Worm (Caenorhabditis elegans) whole organism, L2 larva: Measurements from ENCODE around the gene cyp-14A5.
A peak's percentile ranks its signal among the peaks of the same experiment; 100 is the strongest.

Experiments used
- F13H6.1 ChIP-seq: sonication (generic microtip); optimal IDR thresholded peaks from 2 replicates; lab custom pipeline; 2016; ENCODE audit warnings: missing genetic modification characterization, missing compliant biosample characterization
- Y55F3AM.14 ChIP-seq: fragments of 200-800 bp; sonication (Bioruptor generic); optimal IDR thresholded peaks from 2 replicates; lab custom pipeline; 2018; ENCODE audit warnings: mild to moderate bottlenecking, missing genetic modification characterization, missing compliant biosample characterization
- ZK546.5 ChIP-seq: sonication (generic microtip); optimal IDR thresholded peaks from 2 replicates; lab custom pipeline; 2017; ENCODE audit warnings: missing biosample characterization, missing genetic modification characterization
- alr-1 ChIP-seq: fragments of 150-350 bp; optimal IDR thresholded peaks from 2 replicates; lab custom pipeline; 2014; ENCODE audit warnings: missing biosample characterization, missing genetic modification characterization
- aly-2 ChIP-seq: fragments of 150-350 bp; optimal IDR thresholded peaks from 2 replicates; lab custom pipeline; 2014; ENCODE audit warnings: missing biosample characterization, missing genetic modification characterization
- blmp-1 ChIP-seq: sonication (generic microtip); optimal IDR thresholded peaks from 2 replicates; lab custom pipeline; 2017; ENCODE audit warnings: missing genetic modification characterization, mild to moderate bottlenecking, missing compliant biosample characterization, antibody characterized with exemption, moderate library complexity; ENCODE audit not compliant: insufficient read depth
- ceh-16 ChIP-seq: fragments of 150-350 bp; optimal IDR thresholded peaks from 2 replicates; lab custom pipeline; 2014; ENCODE audit warnings: missing biosample characterization, missing genetic modification characterization
- egl-27 ChIP-seq: sonication (generic microtip); optimal IDR thresholded peaks from 3 replicates; lab custom pipeline; 2017; ENCODE audit warnings: missing biosample characterization, missing genetic modification reagents, missing genetic modification characterization
- fos-1 ChIP-seq: fragments of 150-350 bp; optimal IDR thresholded peaks from 2 replicates; lab custom pipeline; 2014; ENCODE audit warnings: missing biosample characterization, missing genetic modification characterization
- lin-11 ChIP-seq: fragments of 150-350 bp; sonication (generic microtip); optimal IDR thresholded peaks from 2 replicates; lab custom pipeline; 2014; ENCODE audit warnings: missing biosample characterization, missing genetic modification characterization, inconsistent platforms, mixed read lengths
- lin-13 ChIP-seq: fragments of 150-350 bp; optimal IDR thresholded peaks from 2 replicates; lab custom pipeline; 2014; ENCODE audit warnings: missing biosample characterization, missing genetic modification reagents, missing genetic modification characterization
- lin-39 ChIP-seq: fragments of 150-350 bp; optimal IDR thresholded peaks from 2 replicates; lab custom pipeline; 2014; ENCODE audit warnings: missing biosample characterization, missing genetic modification reagents, missing genetic modification characterization
- lsy-2 ChIP-seq, 2 experiments: fragments of 150-350 bp in 1 of 2; sonication (generic microtip) in 1 of 2; optimal IDR thresholded peaks; 2 replicates each; lab custom pipeline; 2014 to 2017; ENCODE audit warnings: missing biosample characterization in 2 of 2, missing genetic modification characterization in 2 of 2
- mab-5 ChIP-seq: fragments of 150-350 bp; optimal IDR thresholded peaks from 2 replicates; lab custom pipeline; 2014; ENCODE audit warnings: missing biosample characterization, missing genetic modification characterization
- mdl-1 ChIP-seq, 2 experiments: fragments of 150-350 bp in 1 of 2; sonication (generic microtip) in 1 of 2; optimal IDR thresholded peaks; 2 replicates each; lab custom pipeline; 2017; ENCODE audit warnings: missing biosample characterization in 2 of 2, missing genetic modification characterization in 2 of 2
- nhr-12 ChIP-seq: fragments of 150-350 bp; optimal IDR thresholded peaks from 2 replicates; lab custom pipeline; 2014; ENCODE audit warnings: missing biosample characterization, missing genetic modification characterization
- nhr-129 ChIP-seq: fragments of 150-350 bp; optimal IDR thresholded peaks from 2 replicates; lab custom pipeline; 2014; ENCODE audit warnings: missing biosample characterization, missing genetic modification characterization
- nhr-21 ChIP-seq: fragments of 150-350 bp; optimal IDR thresholded peaks from 2 replicates; lab custom pipeline; 2014; ENCODE audit warnings: missing biosample characterization, missing genetic modification characterization
- nhr-237 ChIP-seq: fragments of 150-350 bp; optimal IDR thresholded peaks from 2 replicates; lab custom pipeline; 2014; ENCODE audit warnings: missing biosample characterization, missing genetic modification characterization
- nhr-25 ChIP-seq: fragments of 150-350 bp; sonication (generic microtip); optimal IDR thresholded peaks from 3 replicates; lab custom pipeline; 2014; ENCODE audit warnings: missing biosample characterization, missing genetic modification characterization
- nhr-6 ChIP-seq: fragments of 150-350 bp; optimal IDR thresholded peaks from 2 replicates; lab custom pipeline; 2014; ENCODE audit warnings: missing biosample characterization, missing genetic modification characterization
- nhr-77 ChIP-seq: fragments of 150-350 bp; optimal IDR thresholded peaks from 2 replicates; lab custom pipeline; 2014; ENCODE audit warnings: missing biosample characterization, missing genetic modification characterization
- sma-3 ChIP-seq: sonication (generic microtip); optimal IDR thresholded peaks from 2 replicates; lab custom pipeline; 2016; ENCODE audit warnings: missing genetic modification reagents, missing genetic modification characterization, missing compliant biosample characterization
- sma-9 ChIP-seq, 2 experiments: fragments of 150-350 bp in 1 of 2; sonication (generic microtip) in 1 of 2; optimal IDR thresholded peaks; 2 replicates each; lab custom pipeline; 2014 to 2016; ENCODE audit warnings: missing genetic modification characterization in 2 of 2, mild to moderate bottlenecking in 1 of 2, missing biosample characterization in 1 of 2, missing compliant biosample characterization in 1 of 2, missing genetic modification reagents in 1 of 2, moderate library complexity in 1 of 2
- unc-39 ChIP-seq: fragments of 150-350 bp; optimal IDR thresholded peaks from 2 replicates; lab custom pipeline; 2014; ENCODE audit warnings: missing biosample characterization, missing genetic modification characterization
- unc-55 ChIP-seq: fragments of 150-350 bp; sonication (generic microtip); optimal IDR thresholded peaks from 3 replicates; lab custom pipeline; 2014; ENCODE audit warnings: missing biosample characterization, missing genetic modification reagents, missing genetic modification characterization
- zag-1 ChIP-seq: fragments of 150-350 bp; optimal IDR thresholded peaks from 2 replicates; lab custom pipeline; 2014; ENCODE audit warnings: missing biosample characterization, missing genetic modification characterization
- ztf-11 ChIP-seq: sonication (generic microtip); optimal IDR thresholded peaks from 2 replicates; lab custom pipeline; 2017; ENCODE audit warnings: missing biosample characterization, missing genetic modification characterization

Gene cyp-14A5

DNA sequence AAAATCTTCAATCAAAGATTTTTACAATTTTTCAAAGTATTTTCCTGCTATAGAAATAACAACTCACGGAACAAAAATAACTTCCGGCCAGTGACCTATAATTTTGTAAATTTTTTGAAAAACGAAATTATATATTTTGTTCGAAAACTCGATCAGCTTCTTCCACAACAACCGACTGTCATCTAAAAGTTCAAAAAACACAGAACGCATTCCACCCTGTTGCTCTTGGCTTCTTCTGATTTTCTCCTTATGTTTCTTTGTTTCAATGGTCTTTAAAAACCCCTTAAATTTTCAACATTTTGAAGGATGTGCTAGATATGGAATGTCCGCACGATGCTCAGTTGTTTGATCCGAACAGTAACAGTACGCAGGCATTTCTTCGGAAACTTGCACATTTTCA is 18.0 kb downstream of the cyp-14A5 start, which contains the start of gene dmsr-7:
Gene dmsr-7, plus strand, starts transcription at position 301 of the 400 bp plus-strand sequence.
- no peak for TF ChIP-seq lin-39 (tag; lab: Kevin White, UChicago)
- no peak for TF ChIP-seq nhr-12 (tag; lab: Kevin White, UChicago)
- TF ChIP-seq mdl-1 (tag; optimal IDR thresholded peaks at IDR 0.05; lab: Kevin White, UChicago): no peak
- no peak for TF ChIP-seq alr-1 (tag; lab: Kevin White, UChicago)
- TF ChIP-seq sma-3 (GFP tag; lab: Kevin White, UChicago): no peak
- TF ChIP-seq nhr-77: no peak

DNA sequence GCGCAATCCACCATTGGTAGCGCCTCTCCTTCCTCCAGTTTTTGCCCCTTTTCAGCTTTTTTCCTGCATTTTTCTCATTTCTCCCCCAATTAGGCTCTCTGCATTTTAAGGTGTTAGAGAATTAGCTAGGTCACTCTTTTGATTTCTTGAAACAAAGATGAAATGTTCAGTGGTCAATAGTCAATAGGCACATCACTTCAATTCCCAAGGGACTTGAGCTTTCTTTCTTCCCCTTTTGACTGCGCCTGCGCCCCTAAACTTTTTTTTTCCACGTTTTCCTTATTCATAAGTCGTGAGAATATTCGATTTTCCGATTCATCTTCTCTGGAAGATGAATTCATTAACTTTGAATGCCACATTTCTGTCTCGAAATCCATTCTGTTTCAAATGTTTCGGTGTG is 19.1 kb downstream of the cyp-14A5 start:
- TF ChIP-seq Y55F3AM.14 (GFP tag; lab: Kevin White, UChicago) (peak; percentile 77), nhr-129 (no peak), mab-5 (tag; lab: Kevin White, UChicago) (no peak), unc-39 (tag; lab: Kevin White, UChicago) (no peak), ceh-16 (no peak), lsy-2 (tag; optimal IDR thresholded peaks at IDR 0.05; lab: Kevin White, UChicago) (no peak), lin-11 (no peak)

DNA sequence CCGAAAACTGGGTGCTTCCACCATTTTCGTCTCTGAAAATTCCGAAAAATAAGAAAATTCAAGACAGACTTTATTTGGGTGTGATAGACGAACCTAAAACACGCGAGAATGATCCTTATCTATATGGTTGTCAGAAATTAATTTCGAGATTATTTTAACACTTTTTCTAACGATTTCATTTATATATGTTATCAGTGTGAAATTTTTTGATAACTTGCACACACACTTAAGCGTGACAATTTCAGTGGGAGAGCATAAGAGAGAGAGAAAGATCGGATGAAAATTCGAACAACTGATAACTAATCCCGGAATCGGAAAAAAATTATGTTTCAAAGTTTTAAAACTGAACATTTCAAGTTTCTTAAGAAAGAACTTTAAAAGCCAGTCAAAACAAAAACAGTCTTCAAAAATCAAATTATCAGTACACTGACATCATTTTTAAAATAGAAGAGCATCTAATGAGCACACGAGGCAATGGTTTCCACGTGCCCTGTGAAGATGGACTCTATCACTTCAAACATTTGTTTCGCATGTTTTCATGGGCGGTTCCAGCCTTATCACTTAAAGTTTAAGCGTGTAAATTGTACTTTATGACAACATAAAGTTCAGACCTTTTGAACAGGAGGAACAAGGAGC is 30.0 kb downstream of the cyp-14A5 start, which contains the start of gene C35A11.4:
Gene C35A11.4, minus strand, starts transcription at position 156 of the 636 bp plus-strand sequence.
- peak; percentile 44 for TF ChIP-seq egl-27
- TF ChIP-seq ZK546.5: no peak
- TF ChIP-seq sma-3 (GFP tag; lab: Kevin White, UChicago): no peak
- peak; percentile 72 for TF ChIP-seq fos-1
- no peak for TF ChIP-seq ceh-16
- peak; percentile 21 for TF ChIP-seq sma-9 (GFP tag; optimal IDR thresholded peaks at IDR 0.05; lab: Kevin White, UChicago)
- no peak for TF ChIP-seq sma-9 (tag; optimal IDR thresholded peaks at IDR 0.05; lab: Kevin White, UChicago)
- TF ChIP-seq lin-13 (GFP tag; lab: Kevin White, UChicago): no peak
- TF ChIP-seq nhr-25 (tag; lab: Kevin White, UChicago): no peak
- TF ChIP-seq F13H6.1 (tag; lab: Kevin White, UChicago): peak; percentile 7

DNA sequence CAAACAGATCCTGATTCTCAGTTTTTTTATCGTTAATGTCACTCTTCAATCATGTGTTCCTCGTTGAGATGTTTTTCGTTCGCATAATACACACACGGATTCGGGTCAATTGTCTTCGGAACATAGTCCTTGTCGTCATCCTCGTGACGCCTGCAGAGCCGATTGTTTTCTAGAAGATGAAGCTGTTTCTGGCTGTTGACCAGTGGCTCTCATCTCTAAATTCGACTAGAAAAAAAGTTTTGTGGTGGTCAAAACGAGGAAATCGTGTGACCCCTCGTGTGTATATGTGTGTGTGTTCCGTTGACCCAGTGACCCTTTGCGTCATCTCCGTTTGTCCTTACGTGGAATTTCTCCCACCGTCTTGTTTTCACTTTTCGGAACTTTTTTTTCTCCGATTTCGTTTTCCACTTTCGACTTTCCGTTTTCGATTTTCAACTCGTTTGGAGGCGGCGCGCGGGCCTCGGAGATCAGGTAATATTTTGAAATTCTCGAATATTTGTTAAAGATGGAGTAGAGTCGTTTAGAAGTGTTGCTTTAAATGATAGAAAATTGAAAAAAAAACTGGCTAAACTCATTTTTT is 37.1 kb downstream of the cyp-14A5 start, which contains the start of gene C35A11.2:
Gene C35A11.2, plus strand, starts transcription at position 386 of the 580 bp plus-strand sequence.
- TF ChIP-seq nhr-21: peak; percentile 18
- no peak for TF ChIP-seq unc-55 (GFP tag; lab: Kevin White, UChicago)
- TF ChIP-seq blmp-1 (tag; lab: Kevin White, UChicago): peak; percentile 80
- TF ChIP-seq, all 48 proteins: peak for 2

DNA sequence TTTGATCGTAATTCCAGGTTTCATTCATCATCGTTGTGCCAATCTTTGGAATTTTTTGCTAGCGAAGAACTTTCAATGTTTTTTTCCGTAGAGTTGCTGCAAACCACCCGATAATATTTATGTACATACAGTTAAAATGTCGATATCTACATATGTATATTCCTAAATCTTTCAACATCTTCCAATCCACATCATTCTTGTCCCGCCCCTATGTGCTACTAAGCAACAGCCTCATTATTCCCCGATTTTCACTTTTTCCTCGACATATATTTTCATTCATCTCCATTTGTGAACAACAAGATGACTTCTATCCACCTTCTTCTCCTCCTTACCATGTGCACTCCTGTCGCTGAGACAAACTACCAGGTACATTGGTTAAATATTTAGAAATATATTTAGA is 51.0 kb downstream of the cyp-14A5 start, which contains the start of gene C35A11.3:
Gene C35A11.3, plus strand, starts transcription at position 301 of the 400 bp plus-strand sequence.
- TF ChIP-seq Y55F3AM.14 (GFP tag; lab: Kevin White, UChicago): no peak
- no peak for TF ChIP-seq lin-39 (tag; lab: Kevin White, UChicago)
- TF ChIP-seq nhr-237: no peak
- TF ChIP-seq ztf-11: no peak
- no peak for TF ChIP-seq lsy-2 (tag; optimal IDR thresholded peaks at IDR 0.05; lab: Kevin White, UChicago)
- TF ChIP-seq nhr-6 (tag; lab: Kevin White, UChicago): no peak
- no peak for TF ChIP-seq ZK546.5
- TF ChIP-seq nhr-77: no peak
- no peak for TF ChIP-seq zag-1 (tag; lab: Kevin White, UChicago)
- TF ChIP-seq blmp-1 (tag; lab: Kevin White, UChicago): no peak
- TF ChIP-seq lin-13 (GFP tag; lab: Kevin White, UChicago): no peak
- no peak for TF ChIP-seq aly-2
